Fruit fly (Drosophila melanogaster): ENCODE data around the gene CG14958.

DNA sequence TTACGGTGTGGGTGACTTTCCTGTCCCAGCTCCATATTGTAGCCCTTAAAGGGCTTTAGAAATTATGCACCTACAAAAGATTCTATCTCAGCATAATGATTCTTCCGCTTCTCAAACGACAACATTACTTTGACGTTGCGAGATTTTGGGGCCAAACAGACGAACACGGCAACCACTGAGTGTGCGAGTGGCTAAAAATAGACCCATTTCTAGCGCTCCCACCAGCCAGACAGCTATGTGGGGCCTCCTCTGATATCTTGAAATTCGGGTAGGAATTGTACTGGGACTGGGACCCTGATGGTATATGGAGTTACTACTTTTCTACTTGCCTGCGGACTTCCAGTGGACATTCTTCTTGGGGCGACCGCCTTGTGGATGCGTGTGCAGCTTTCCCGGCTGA, 11.9 kb upstream of the CG14958 start:
- TF ChIP-seq CTCF (optimal IDR thresholded peaks at IDR 0.05) = no peak
- no peak for TF ChIP-seq CG8478 (optimal IDR thresholded peaks at IDR 0.05)
